Fruit fly (Drosophila melanogaster): ENCODE measurements at regions not wholly inside any gene's neighbourhood (a gene's known extent, or its start where the extent isn't known, plus 50 kb on each side); places are given as distances from the start of the nearest gene placed in this dataset.

DNA sequence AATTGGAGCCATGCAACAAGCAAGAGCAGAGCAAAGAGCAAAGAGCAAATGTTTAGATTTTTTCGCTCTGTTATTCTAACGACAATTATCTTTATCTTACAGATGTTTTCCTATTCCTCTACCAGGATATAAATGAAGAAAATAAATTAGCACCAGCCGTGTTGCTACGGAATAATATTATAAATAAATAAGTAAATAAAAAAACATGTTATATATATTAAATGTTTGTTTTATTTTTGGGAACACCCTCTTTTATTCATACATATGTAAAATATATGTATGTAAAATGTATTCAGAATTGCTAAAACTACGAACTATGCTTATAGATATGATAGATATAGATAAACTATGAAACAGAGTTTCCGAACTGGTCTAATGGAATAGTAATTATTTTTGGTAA lies 202.5 kb upstream of the CG40160 start:
- TF ChIP-seq pfk (GFP tag; optimal IDR thresholded peaks at IDR 0.05): no peak
- peak in 1 of 2 experiments; percentile 31 for TF ChIP-seq Hr51 (GFP tag; optimal IDR thresholded peaks at IDR 0.05)
- TF ChIP-seq Jarid2 (GFP tag; optimal IDR thresholded peaks at IDR 0.05): no peak
- no peak for TF ChIP-seq rib (GFP tag; IDR thresholded peaks at IDR 0.05)

DNA sequence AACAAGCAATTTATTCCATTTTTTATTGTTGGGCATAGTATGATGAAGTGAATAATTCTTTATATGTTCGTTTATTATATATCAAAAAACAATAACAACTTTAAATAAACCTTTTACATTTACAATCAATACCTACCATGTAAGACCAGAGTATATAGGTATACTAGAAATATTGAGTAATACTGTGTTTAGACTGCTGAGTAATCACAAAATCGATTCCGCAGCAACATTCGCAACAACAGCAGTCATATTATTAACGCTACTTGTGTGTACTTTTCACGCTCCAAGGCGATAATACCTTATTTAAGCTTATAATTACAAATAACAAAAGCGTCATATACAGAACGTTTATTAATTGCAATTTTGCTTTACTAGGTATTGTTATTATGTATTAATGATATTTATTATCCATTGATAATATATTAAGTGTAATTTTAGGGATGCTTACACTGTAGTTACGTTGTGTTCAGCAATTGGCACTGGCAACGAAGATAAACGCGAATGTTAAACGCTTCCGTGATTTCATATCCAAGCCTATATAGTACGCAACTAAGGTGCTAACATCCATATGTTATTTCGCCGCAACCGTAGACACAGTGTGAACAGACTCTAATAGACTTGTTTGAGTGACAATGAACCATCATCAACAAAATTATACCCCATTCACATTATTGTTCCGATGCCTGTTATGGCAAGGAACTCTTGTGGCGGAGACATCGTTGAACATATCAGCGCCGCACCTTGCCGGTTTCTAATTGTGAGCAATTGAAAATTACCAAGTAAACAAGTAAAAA lies 201.8 kb upstream of the CG40160 start:
- no peak for TF ChIP-seq Awh (GFP tag; IDR thresholded peaks at IDR 0.05)
- TF ChIP-seq BEAF-32 (GFP tag; optimal IDR thresholded peaks at IDR 0.05): peak; percentile 27
- TF ChIP-seq Sry-δ (GFP tag; optimal IDR thresholded peaks at IDR 0.05): peak; percentile 11
- no peak for TF ChIP-seq br (optimal IDR thresholded peaks at IDR 0.05)
- TF ChIP-seq Vsx1 (GFP tag; optimal IDR thresholded peaks at IDR 0.05): no peak
- no peak for TF ChIP-seq bowl (GFP tag; IDR thresholded peaks at IDR 0.05)
- TF ChIP-seq CG17912 (GFP tag; optimal IDR thresholded peaks at IDR 0.05): no peak
- no peak for TF ChIP-seq CG32532 (GFP tag; IDR thresholded peaks at IDR 0.05)
- no peak for TF ChIP-seq al (GFP tag; IDR thresholded peaks at IDR 0.05)
- no peak for TF ChIP-seq kah (GFP tag; optimal IDR thresholded peaks at IDR 0.05)
- no peak for TF ChIP-seq CG31224 (GFP tag; IDR thresholded peaks at IDR 0.05)
- no peak for TF ChIP-seq fd102C (GFP tag; optimal IDR thresholded peaks at IDR 0.05)
- TF ChIP-seq Asciz (GFP tag; optimal IDR thresholded peaks at IDR 0.05): no peak
- TF ChIP-seq lola (GFP tag; optimal IDR thresholded peaks at IDR 0.05): peak in 1 of 3 experiments; percentile 95
- no peak for TF ChIP-seq onecut (GFP tag; IDR thresholded peaks at IDR 0.05)
- no peak for TF ChIP-seq CG15269 (tag; optimal IDR thresholded peaks at IDR 0.05)
- TF ChIP-seq Jarid2 (GFP tag; optimal IDR thresholded peaks at IDR 0.05): no peak
- TF ChIP-seq row (GFP tag; IDR thresholded peaks at IDR 0.05): peak; percentile 90
- TF ChIP-seq Taf1 (GFP tag; IDR thresholded peaks at IDR 0.05): no peak
- TF ChIP-seq CG42726 (GFP tag; IDR thresholded peaks at IDR 0.05; ENCODE audit: partially characterized antibody): no peak
- no peak for TF ChIP-seq BtbVII (GFP tag; optimal IDR thresholded peaks at IDR 0.05)
- no peak for TF ChIP-seq CG8944 (GFP tag; optimal IDR thresholded peaks at IDR 0.05)
- no peak for TF ChIP-seq CG13296 (GFP tag; optimal IDR thresholded peaks at IDR 0.05)
- TF ChIP-seq Bdp1 (GFP tag; optimal IDR thresholded peaks at IDR 0.05): no peak
- TF ChIP-seq crol (GFP tag; IDR thresholded peaks at IDR 0.05): no peak
- TF ChIP-seq CG17186 (GFP tag; optimal IDR thresholded peaks at IDR 0.05): no peak
- TF ChIP-seq CG11085 (GFP tag; IDR thresholded peaks at IDR 0.05): no peak; the same call in 1 of the 2 replicates
- peak; percentile 25; the same call in 2 of the 3 replicates for TF ChIP-seq Aef1 (GFP tag; IDR thresholded peaks at IDR 0.05)
- TF ChIP-seq CG3995 (GFP tag; optimal IDR thresholded peaks at IDR 0.05): peak; percentile 35
- no peak; the same call in 1 of the 2 replicates for TF ChIP-seq lmd (GFP tag; IDR thresholded peaks at IDR 0.05)
- TF ChIP-seq CG12769 (tag; optimal IDR thresholded peaks at IDR 0.05): no peak
- TF ChIP-seq CG12236 (GFP tag; optimal IDR thresholded peaks at IDR 0.05): no peak
- TF ChIP-seq Sry-β (GFP tag; optimal IDR thresholded peaks at IDR 0.05): no peak
- TF ChIP-seq Ets65A (GFP tag): peak; percentile 92
- TF ChIP-seq CG1024 (GFP tag; IDR thresholded peaks at IDR 0.05): peak; percentile 100
- no peak for TF ChIP-seq CG14860 (GFP tag; IDR thresholded peaks at IDR 0.05; ENCODE audit: partially characterized antibody)
- TF ChIP-seq mam (GFP tag; optimal IDR thresholded peaks at IDR 0.05): peak; percentile 32
- TF ChIP-seq CG31441 (GFP tag; IDR thresholded peaks at IDR 0.05): no peak
- TF ChIP-seq CG7271 (tag; optimal IDR thresholded peaks at IDR 0.05): no peak
- TF ChIP-seq bcd (GFP tag; optimal IDR thresholded peaks at IDR 0.05): peak; percentile 14
- TF ChIP-seq CG10654 (GFP tag; optimal IDR thresholded peaks at IDR 0.05): no peak
- peak; percentile 32 for TF ChIP-seq pzg (GFP tag; optimal IDR thresholded peaks at IDR 0.05)
- no peak for TF ChIP-seq CG7372 (GFP tag; IDR thresholded peaks at IDR 0.05)
- no peak for TF ChIP-seq chif (GFP tag; optimal IDR thresholded peaks at IDR 0.05)
- TF ChIP-seq Doc2 (GFP tag; IDR thresholded peaks at IDR 0.05): no peak

All from whole organism, embryonic.